Fruit fly (Drosophila melanogaster) whole organism, adult: Measurements from ENCODE around the gene CG9483.

Experiments
- CG11617 ChIP-seq: fragments of 200-800 bp; sonication (Bioruptor generic); optimal IDR thresholded peaks from 2 replicates; lab custom pipeline; 2017; ENCODE audit warnings: mild to moderate bottlenecking, missing biosample characterization, missing genetic modification reagents, missing genetic modification characterization
- CG12768 ChIP-seq: fragments of 200-800 bp; sonication (Bioruptor generic); optimal IDR thresholded peaks from 2 replicates; lab custom pipeline; 2017; ENCODE audit warnings: missing biosample characterization, missing genetic modification characterization, mild to moderate bottlenecking, moderate library complexity, missing genetic modification reagents
- CG33017 ChIP-seq: fragments of 200-800 bp; sonication (Bioruptor generic); optimal IDR thresholded peaks from 2 replicates; lab custom pipeline; 2018; ENCODE audit warnings: missing biosample characterization, mild to moderate bottlenecking, missing genetic modification characterization, moderate library complexity
- Clk ChIP-seq: fragments of 200-800 bp; sonication (Bioruptor generic); optimal IDR thresholded peaks from 2 replicates; lab custom pipeline; 2017; ENCODE audit warnings: missing biosample characterization, missing genetic modification characterization
- Crg-1 ChIP-seq: fragments of 200-800 bp; sonication (Bioruptor generic); optimal IDR thresholded peaks from 2 replicates; lab custom pipeline; 2016; ENCODE audit warnings: missing biosample characterization, missing genetic modification characterization
- cnc ChIP-seq, 2 experiments: fragments of >200 bp; optimal IDR thresholded peaks; 2 replicates each; lab custom pipeline; 2017
- kay ChIP-seq: fragments of 200-800 bp; sonication (Bioruptor generic); peaks from one replicate; lab custom pipeline; 2016; ENCODE audit warnings: missing biosample characterization, missing genetic modification characterization, borderline replicate concordance

dm6 chr2L:8851061-8851460 is 15.5 kb upstream of the CG9483 start:
- no peak for TF ChIP-seq kay (GFP tag; lab: Kevin White, UChicago)
- TF ChIP-seq CG33017 (tag; lab: Kevin White, UChicago): no peak
- no peak for TF ChIP-seq CG12768 (GFP tag; lab: Kevin White, UChicago)
- no peak for TF ChIP-seq cnc (optimal IDR thresholded peaks at IDR 0.05; lab: Kevin White, UChicago)
- TF ChIP-seq Crg-1 (GFP tag; lab: Kevin White, UChicago): no peak
- TF ChIP-seq Clk (GFP tag; lab: Kevin White, UChicago): no peak
- no peak for TF ChIP-seq CG11617
